Worm (Caenorhabditis elegans): ENCODE measurements around the gene Y64G10A.1.

DNA sequence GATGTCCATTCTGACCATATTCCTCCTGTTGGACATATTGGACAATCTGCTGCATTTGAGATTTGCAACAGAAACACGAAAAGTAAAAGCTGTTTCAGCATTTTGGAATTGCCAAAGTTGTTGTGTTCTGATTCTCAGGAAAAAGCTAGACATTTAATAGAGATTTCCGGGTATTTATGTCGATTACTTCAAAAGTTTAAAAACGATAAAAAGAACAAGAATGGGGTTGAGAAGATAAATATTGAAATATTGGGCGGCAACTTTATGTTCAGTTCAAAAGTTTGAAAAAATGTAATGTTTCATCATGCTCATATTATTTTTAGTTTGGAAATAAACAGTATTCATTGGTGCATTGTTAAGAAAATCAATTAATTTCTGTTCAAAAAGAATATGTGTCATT is at the start of gene Y64G10A.1:
- TF ChIP-seq nhr-12 (tag; optimal IDR thresholded peaks at IDR 0.05): no peak
- no peak for TF ChIP-seq hmg-11 (tag; optimal IDR thresholded peaks at IDR 0.05)
- TF ChIP-seq elt-1 (tag; optimal IDR thresholded peaks at IDR 0.05): no peak
- TF ChIP-seq unc-62 (GFP tag; optimal IDR thresholded peaks at IDR 0.05): no peak
- TF ChIP-seq nhr-237 (tag; optimal IDR thresholded peaks at IDR 0.05): no peak
- TF ChIP-seq snpc-4 (tag; optimal IDR thresholded peaks at IDR 0.05): no peak
- no peak for TF ChIP-seq skn-1 (tag; optimal IDR thresholded peaks at IDR 0.05)
- TF ChIP-seq egl-27 (tag; optimal IDR thresholded peaks at IDR 0.05): no peak
- TF ChIP-seq ceh-82 (tag; optimal IDR thresholded peaks at IDR 0.05): no peak
- no peak for TF ChIP-seq nhr-28 (tag; optimal IDR thresholded peaks at IDR 0.05)
